Fruit fly (Drosophila melanogaster) whole organism: ENCODE data around the gene CG11050.

Experiments used
- CG8478 ChIP-seq: fragments of >200 bp; optimal IDR thresholded peaks from 2 replicates; lab custom pipeline; 2018; ENCODE audit warnings: inconsistent platforms
- Dll ChIP-seq: fragments of >200 bp; optimal IDR thresholded peaks from 2 replicates; lab custom pipeline; 2017
- EcR ChIP-seq, 2 experiments: fragments of >200 bp; optimal IDR thresholded peaks; 2 replicates each; lab custom pipeline; 2017; ENCODE audit warnings: missing biosample characterization in 2 of 2, missing genetic modification characterization in 2 of 2, missing genetic modification reagents in 2 of 2
- pan ChIP-seq: fragments of >200 bp; optimal IDR thresholded peaks from 2 replicates; lab custom pipeline; 2017
- psq ChIP-seq: fragments of >200 bp; optimal IDR thresholded peaks from 2 replicates; lab custom pipeline; 2017
- usp ChIP-seq: fragments of >200 bp; optimal IDR thresholded peaks from 2 replicates; lab custom pipeline; 2017; ENCODE audit warnings: missing biosample characterization, missing genetic modification characterization, mixed read lengths

Gene CG11050

dm6 chr2L:6613156-6613555 is 2.3 kb downstream of the CG11050 start:
- no peak for TF ChIP-seq usp (GFP tag; lab: Kevin White, UChicago)
- TF ChIP-seq Dll (lab: Kevin White, UChicago), result no peak

dm6 chr2L:6614229-6614935 is 3.6 kb downstream of the CG11050 start:
- no peak for TF ChIP-seq psq (lab: Kevin White, UChicago)
- TF ChIP-seq Dll (lab: Kevin White, UChicago), result no peak
- TF ChIP-seq usp (GFP tag; lab: Kevin White, UChicago), result no peak
- TF ChIP-seq pan (lab: Kevin White, UChicago), result no peak
- TF ChIP-seq EcR (GFP tag; optimal IDR thresholded peaks at IDR 0.05; lab: Kevin White, UChicago), result no peak
- TF ChIP-seq CG8478 (lab: Kevin White, UChicago), result no peak

- TF ChIP-seq psq (lab: Kevin White, UChicago), result no peak
- no peak for TF ChIP-seq usp (GFP tag; lab: Kevin White, UChicago)
- no peak for TF ChIP-seq EcR (GFP tag; optimal IDR thresholded peaks at IDR 0.05; lab: Kevin White, UChicago)
- TF ChIP-seq CG8478 (lab: Kevin White, UChicago), result no peak
- TF ChIP-seq pan (lab: Kevin White, UChicago), result no peak
- TF ChIP-seq Dll (lab: Kevin White, UChicago), result no peak
Measured at dm6 chr2L:6621600-6621999, 10.8 kb downstream of the CG11050 start, which contains the start of gene DIP-iota. Gene DIP-iota, minus strand, starts transcription at chr2L:6621700.

dm6 chr2L:6622031-6622430 is 11.2 kb downstream of the CG11050 start:
- TF ChIP-seq CG8478 (lab: Kevin White, UChicago), result no peak
- TF ChIP-seq psq (lab: Kevin White, UChicago), result no peak
- TF ChIP-seq usp (GFP tag; lab: Kevin White, UChicago), result no peak
- no peak for TF ChIP-seq Dll (lab: Kevin White, UChicago)
- no peak for TF ChIP-seq pan (lab: Kevin White, UChicago)
- TF ChIP-seq EcR (GFP tag; optimal IDR thresholded peaks at IDR 0.05; lab: Kevin White, UChicago), result no peak

DNA sequence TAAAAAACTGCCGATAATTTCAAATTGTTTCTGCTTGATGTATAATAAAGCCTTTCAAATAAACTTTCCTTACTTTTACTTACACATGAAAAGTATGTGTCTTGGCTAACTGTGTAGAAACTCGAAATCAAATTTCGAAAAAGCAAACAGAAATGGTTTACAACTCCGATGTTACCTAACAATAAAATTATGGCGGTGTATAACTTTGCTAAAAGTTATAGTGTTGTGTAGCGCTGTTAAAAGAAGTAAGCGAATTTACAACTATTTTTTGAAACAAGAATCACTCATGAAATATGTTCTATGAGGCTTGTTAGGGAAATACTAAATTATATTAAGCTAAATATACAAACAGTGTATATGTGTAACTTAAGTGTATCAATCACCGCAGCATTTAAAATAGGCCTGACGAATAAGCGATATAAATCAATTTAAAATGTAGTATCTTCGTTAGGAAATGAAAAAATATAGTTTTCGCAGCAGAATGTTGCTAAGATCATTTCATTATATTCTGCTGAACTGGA is 11.9 kb downstream of the CG11050 start, which contains the start of gene CG34345:
Gene CG34345 (plus strand): TSS at position 471 of the 521 bp plus-strand sequence.
- TF ChIP-seq EcR (GFP tag; optimal IDR thresholded peaks at IDR 0.05; lab: Kevin White, UChicago) (no peak), usp (GFP tag; lab: Kevin White, UChicago) (no peak), pan (lab: Kevin White, UChicago) (no peak), psq (lab: Kevin White, UChicago) (no peak), CG8478 (lab: Kevin White, UChicago) (no peak)

DNA sequence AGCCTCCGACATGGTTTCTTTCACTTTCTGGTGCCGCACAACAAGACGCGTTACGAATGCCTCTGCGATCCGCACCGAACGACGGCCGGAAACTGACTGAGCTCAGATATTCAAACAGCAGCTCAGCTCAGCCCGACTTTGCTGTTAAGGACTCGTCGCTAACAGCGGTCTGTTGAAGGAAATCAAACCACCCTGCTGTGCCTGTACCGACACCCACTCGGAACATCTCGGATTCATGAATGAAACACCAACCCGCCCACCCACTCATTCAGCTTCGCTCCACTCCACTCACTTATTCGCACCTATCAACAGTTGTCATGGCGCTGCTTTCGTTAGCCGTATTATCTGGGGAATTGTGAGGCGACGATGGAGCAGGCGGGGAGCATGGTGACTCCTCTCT is 21.5 kb downstream of the CG11050 start, which contains the start of gene Oatp26F:
Gene Oatp26F (minus strand): TSS at position 101 of the 400 bp plus-strand sequence.
- TF ChIP-seq CG8478 (lab: Kevin White, UChicago), result no peak

- no peak for TF ChIP-seq usp (GFP tag; lab: Kevin White, UChicago)
- no peak for TF ChIP-seq pan (lab: Kevin White, UChicago)
- no peak for TF ChIP-seq psq (lab: Kevin White, UChicago)
- TF ChIP-seq EcR (GFP tag; optimal IDR thresholded peaks at IDR 0.05; lab: Kevin White, UChicago), result no peak
- TF ChIP-seq CG8478 (lab: Kevin White, UChicago), result no peak
- TF ChIP-seq Dll (lab: Kevin White, UChicago), result no peak
Measured at dm6 chr2L:6643218-6643756, 32.5 kb downstream of the CG11050 start.

dm6 chr2L:6644421-6645059 is 33.7 kb downstream of the CG11050 start:
- TF ChIP-seq EcR (GFP tag; optimal IDR thresholded peaks at IDR 0.05; lab: Kevin White, UChicago), result no peak

- TF ChIP-seq psq (lab: Kevin White, UChicago) (no peak), EcR (GFP tag; optimal IDR thresholded peaks at IDR 0.05; lab: Kevin White, UChicago) (no peak), CG8478 (lab: Kevin White, UChicago) (no peak), Dll (lab: Kevin White, UChicago) (no peak), usp (GFP tag; lab: Kevin White, UChicago) (no peak)
Measured at dm6 chr2L:6647103-6647711, 36.4 kb downstream of the CG11050 start.

DNA sequence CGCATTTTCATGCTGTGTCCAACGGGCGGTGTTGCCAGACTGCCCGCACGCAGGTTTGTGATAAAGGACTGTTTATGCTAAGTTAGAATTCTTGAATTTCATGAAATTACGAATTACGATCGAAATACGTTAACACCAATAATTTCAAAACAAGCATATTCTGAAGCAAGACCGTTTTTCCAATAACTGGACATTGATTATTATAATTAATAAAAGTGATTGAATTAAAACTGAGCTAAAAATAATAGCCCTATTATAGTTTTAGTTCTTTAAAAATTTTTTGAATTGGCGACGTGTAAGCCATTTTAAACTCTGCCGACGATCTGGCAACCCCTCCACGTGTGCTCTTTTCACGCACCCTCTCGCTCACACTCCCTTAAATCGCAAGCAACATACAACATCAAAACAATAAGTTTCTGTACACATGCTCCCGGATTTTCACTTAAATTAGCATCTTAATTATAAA is 37.4 kb downstream of the CG11050 start:
- TF ChIP-seq CG8478 (lab: Kevin White, UChicago) (no peak), Dll (lab: Kevin White, UChicago) (no peak), EcR (GFP tag; optimal IDR thresholded peaks at IDR 0.05; lab: Kevin White, UChicago) (no peak), usp (GFP tag; lab: Kevin White, UChicago) (no peak), psq (lab: Kevin White, UChicago) (no peak), pan (lab: Kevin White, UChicago) (no peak)

dm6 chr2L:6649085-6649754 is 38.4 kb downstream of the CG11050 start, which contains the start of the genes CG31635 and Tango1:
Gene CG31635, minus strand, starts transcription at chr2L:6649114.
Gene Tango1, plus strand, starts transcription at chr2L:6649388.
- TF ChIP-seq pan (lab: Kevin White, UChicago), result no peak
- TF ChIP-seq Dll (lab: Kevin White, UChicago), result no peak
- TF ChIP-seq CG8478 (lab: Kevin White, UChicago), result no peak
- no peak for TF ChIP-seq EcR (GFP tag; optimal IDR thresholded peaks at IDR 0.05; lab: Kevin White, UChicago)
- TF ChIP-seq usp (GFP tag; lab: Kevin White, UChicago), result no peak
- TF ChIP-seq psq (lab: Kevin White, UChicago), result no peak
